Fruit fly (Drosophila melanogaster): ENCODE results near the gene Gr89a.

Gene Gr89a

dm6 chr3R:16452954-16453587 is 45.7 kb downstream of the Gr89a start:
- TF ChIP-seq ss (GFP tag; optimal IDR thresholded peaks at IDR 0.05) (peak in 1 of 2 experiments; percentile 40), Hr39 (GFP tag; optimal IDR thresholded peaks at IDR 0.05) (no peak), Blimp-1 (GFP tag; optimal IDR thresholded peaks at IDR 0.05) (peak; percentile 20), CG31627 (GFP tag; optimal IDR thresholded peaks at IDR 0.05) (no peak), Met (GFP tag; optimal IDR thresholded peaks at IDR 0.05) (no peak), net (GFP tag; optimal IDR thresholded peaks at IDR 0.05) (no peak), Hr4 (GFP tag; optimal IDR thresholded peaks at IDR 0.05) (no peak), CG11294 (GFP tag; IDR thresholded peaks at IDR 0.05) (no peak), Hr38 (GFP tag; optimal IDR thresholded peaks at IDR 0.05) (no peak), fkh (GFP tag; optimal IDR thresholded peaks at IDR 0.05) (no peak), CG9139 (GFP tag; optimal IDR thresholded peaks at IDR 0.05) (no peak), Sox14 (GFP tag; optimal IDR thresholded peaks at IDR 0.05) (peak; percentile 40), esn (GFP tag; optimal IDR thresholded peaks at IDR 0.05) (no peak), dsx (GFP tag; optimal IDR thresholded peaks at IDR 0.05; ENCODE audit: poor library complexity, severe bottlenecking) (no peak), CG11902 (GFP tag; optimal IDR thresholded peaks at IDR 0.05) (no peak), achi (GFP tag; optimal IDR thresholded peaks at IDR 0.05) (no peak), Ets21C (GFP tag; optimal IDR thresholded peaks at IDR 0.05) (no peak), CG15336 (GFP tag; IDR thresholded peaks at IDR 0.05) (0 out of 2 replicates have a peak, but pooled peaks have one; percentile 26), CG6276 (GFP tag; optimal IDR thresholded peaks at IDR 0.05) (no peak), acj6 (GFP tag; optimal IDR thresholded peaks at IDR 0.05) (no peak), svp (GFP tag) (no peak), CG6854 (GFP tag; optimal IDR thresholded peaks at IDR 0.05) (peak; percentile 46), CG11762 (GFP tag; optimal IDR thresholded peaks at IDR 0.05; ENCODE audit: insufficient read depth) (no peak), CG4318 (GFP tag; optimal IDR thresholded peaks at IDR 0.05) (no peak), Eip93F (GFP tag; optimal IDR thresholded peaks at IDR 0.05) (no peak), fd85E (GFP tag; optimal IDR thresholded peaks at IDR 0.05) (no peak), Eip78C (GFP tag) (peak; percentile 45), topi (GFP tag; optimal IDR thresholded peaks at IDR 0.05) (no peak), Smox (GFP tag; optimal IDR thresholded peaks at IDR 0.05) (no peak), CG3919 (GFP tag; optimal IDR thresholded peaks at IDR 0.05) (no peak), spab (GFP tag; optimal IDR thresholded peaks at IDR 0.05) (no peak), cyc (GFP tag; optimal IDR thresholded peaks at IDR 0.05) (no peak), CG1621 (tag; optimal IDR thresholded peaks at IDR 0.05) (no peak), CG32006 (GFP tag; optimal IDR thresholded peaks at IDR 0.05) (no peak), Eip75B (GFP tag; optimal IDR thresholded peaks at IDR 0.05) (no peak), vri (GFP tag; optimal IDR thresholded peaks at IDR 0.05) (peak; percentile 24), Gug (GFP tag; IDR thresholded peaks at IDR 0.05) (no peak), fd59A (GFP tag; optimal IDR thresholded peaks at IDR 0.05) (no peak), CG6163 (GFP tag; IDR thresholded peaks at IDR 0.05) (no peak), Sox15 (GFP tag; optimal IDR thresholded peaks at IDR 0.05) (no peak), CG3032 (tag; optimal IDR thresholded peaks at IDR 0.05) (no peak), dac (GFP tag; optimal IDR thresholded peaks at IDR 0.05) (no peak), salr (GFP tag; optimal IDR thresholded peaks at IDR 0.05) (no peak), CG7368 (GFP tag; optimal IDR thresholded peaks at IDR 0.05) (no peak)
